Worm (Caenorhabditis elegans) whole organism, L3 larva: ENCODE results near the gene tpst-2.

Experiments
- ceh-82 ChIP-seq: fragments of 150-350 bp; optimal IDR thresholded peaks from 2 replicates; lab custom pipeline; 2014; ENCODE audit warnings: missing biosample characterization, missing genetic modification characterization
- elt-3 ChIP-seq, 3 experiments: fragments of 150-350 bp in 1 of 3; sonication (generic microtip) in 2 of 3; optimal IDR thresholded peaks; 2 replicates in 2 of 3; 4 replicates in 1 of 3; lab custom pipeline; 2014 to 2017; ENCODE audit warnings: missing biosample characterization in 3 of 3, missing genetic modification characterization in 3 of 3
- fos-1 ChIP-seq: fragments of 150-350 bp; optimal IDR thresholded peaks from 2 replicates; lab custom pipeline; 2014; ENCODE audit warnings: missing biosample characterization, missing genetic modification characterization
- lin-15B ChIP-seq: fragments of 150-350 bp; optimal IDR thresholded peaks from 2 replicates; lab custom pipeline; 2014; ENCODE audit warnings: missing biosample characterization, missing genetic modification characterization
- mdl-1 ChIP-seq: fragments of 150-350 bp; optimal IDR thresholded peaks from 2 replicates; lab custom pipeline; 2014; ENCODE audit warnings: missing biosample characterization, missing genetic modification characterization
- nhr-12 ChIP-seq: fragments of 150-350 bp; optimal IDR thresholded peaks from 2 replicates; lab custom pipeline; 2014; ENCODE audit warnings: missing biosample characterization, missing genetic modification characterization
- nhr-23 ChIP-seq: fragments of 150-350 bp; optimal IDR thresholded peaks from 2 replicates; lab custom pipeline; 2014; ENCODE audit warnings: missing biosample characterization, missing genetic modification reagents, missing genetic modification characterization
- nhr-237 ChIP-seq: fragments of 150-350 bp; optimal IDR thresholded peaks from 2 replicates; lab custom pipeline; 2014; ENCODE audit warnings: missing biosample characterization, missing genetic modification characterization
- nhr-28 ChIP-seq: fragments of 150-350 bp; optimal IDR thresholded peaks from 2 replicates; lab custom pipeline; 2014; ENCODE audit warnings: missing biosample characterization, missing genetic modification characterization
- pha-4 ChIP-seq: fragments of 150-350 bp; optimal IDR thresholded peaks from 2 replicates; lab custom pipeline; 2014; ENCODE audit warnings: missing biosample characterization, missing genetic modification reagents, missing genetic modification characterization
- snpc-4 ChIP-seq: fragments of 150-350 bp; optimal IDR thresholded peaks from 2 replicates; lab custom pipeline; 2014; ENCODE audit warnings: missing biosample characterization, missing genetic modification characterization
- ztf-11 ChIP-seq: fragments of 150-350 bp; optimal IDR thresholded peaks from 2 replicates; lab custom pipeline; 2014; ENCODE audit warnings: missing biosample characterization, missing genetic modification characterization

ce11 chrIII:761476-761875 is 9.6 kb upstream of the tpst-2 start, which contains the start of gene nlp-52:
- TF ChIP-seq nhr-23 (tag; lab: Kevin White, UChicago) (no peak), lin-15B (tag; lab: Kevin White, UChicago) (no peak), ztf-11 (tag; lab: Kevin White, UChicago) (no peak), pha-4 (tag; lab: Kevin White, UChicago) (no peak), snpc-4 (no peak), nhr-12 (tag; lab: Kevin White, UChicago) (no peak), nhr-237 (no peak), fos-1 (tag; lab: Kevin White, UChicago) (no peak), mdl-1 (no peak), nhr-28 (no peak), ceh-82 (tag; lab: Kevin White, UChicago) (no peak), elt-3 (tag; optimal IDR thresholded peaks at IDR 0.05; lab: Kevin White, UChicago) (no peak)
